Fruit fly (Drosophila melanogaster) whole organism, wandering third instar larva: ENCODE measurements around the gene CG11398.

Experiments used
- Dif ChIP-seq: fragments of 200-275, 200-300 bp; sonication (Bioruptor generic); optimal IDR thresholded peaks from 2 replicates; lab custom pipeline; 2018; ENCODE audit warnings: missing biosample characterization, missing genetic modification characterization; ENCODE audit not compliant: partially characterized antibody
- HLH106 ChIP-seq: fragments of 200-800 bp; optimal IDR thresholded peaks from 3 replicates; lab custom pipeline; 2019; ENCODE audit warnings: missing biosample characterization, mild to moderate bottlenecking, missing genetic modification characterization, moderate library complexity
- Hnf4 ChIP-seq: fragments of 200-800 bp; sonication (Bioruptor generic); optimal IDR thresholded peaks from 2 replicates; lab custom pipeline; 2016; ENCODE audit warnings: missing biosample characterization, mild to moderate bottlenecking, missing genetic modification characterization
- h ChIP-seq: fragments of 200-800 bp; sonication (Bioruptor generic); optimal IDR thresholded peaks from 3 replicates; lab custom pipeline; 2016; ENCODE audit warnings: missing biosample characterization, mild to moderate bottlenecking, missing genetic modification characterization
- jim ChIP-seq: fragments of 175-275, 200-325 bp; sonication (Bioruptor generic); optimal IDR thresholded peaks from 2 replicates; lab custom pipeline; 2016; ENCODE audit warnings: missing biosample characterization, mild to moderate bottlenecking, missing genetic modification characterization
- lola ChIP-seq: fragments of >200 bp; optimal IDR thresholded peaks from 2 replicates; lab custom pipeline; 2017; ENCODE audit warnings: missing biosample characterization, missing genetic modification characterization
- pan ChIP-seq: fragments of >200 bp; optimal IDR thresholded peaks from 2 replicates; lab custom pipeline; 2017
- psq ChIP-seq: fragments of 200-800 bp; sonication (Bioruptor generic); optimal IDR thresholded peaks from 3 replicates; lab custom pipeline; 2017; ENCODE audit warnings: missing biosample characterization, mild to moderate bottlenecking, missing genetic modification characterization, moderate library complexity
- usp ChIP-seq: fragments of >200 bp; optimal IDR thresholded peaks from 2 replicates; lab custom pipeline; 2017; ENCODE audit warnings: missing biosample characterization, missing genetic modification characterization
- woc ChIP-seq: sonication (Bioruptor generic); optimal IDR thresholded peaks from 2 replicates; lab custom pipeline; 2016; ENCODE audit warnings: missing biosample characterization, mild to moderate bottlenecking, missing genetic modification characterization

dm6 chrX:1173564-1173963 is 41.4 kb downstream of the CG11398 start:
- no peak for TF ChIP-seq woc (GFP tag; lab: Kevin White, UChicago)
- no peak for TF ChIP-seq HLH106 (tag; lab: Kevin White, UChicago)
- TF ChIP-seq pan (lab: Kevin White, UChicago) = no peak
- TF ChIP-seq h (GFP tag; lab: Kevin White, UChicago) = no peak
- TF ChIP-seq Dif = no peak
- TF ChIP-seq usp = no peak
- TF ChIP-seq Hnf4 (GFP tag; lab: Kevin White, UChicago) = no peak
- TF ChIP-seq psq = no peak
- TF ChIP-seq lola (GFP tag; lab: Kevin White, UChicago) = no peak
- no peak for TF ChIP-seq jim
